Worm (Caenorhabditis elegans): ENCODE data around the gene cpsf-2.

The cpsf-2 gene

DNA sequence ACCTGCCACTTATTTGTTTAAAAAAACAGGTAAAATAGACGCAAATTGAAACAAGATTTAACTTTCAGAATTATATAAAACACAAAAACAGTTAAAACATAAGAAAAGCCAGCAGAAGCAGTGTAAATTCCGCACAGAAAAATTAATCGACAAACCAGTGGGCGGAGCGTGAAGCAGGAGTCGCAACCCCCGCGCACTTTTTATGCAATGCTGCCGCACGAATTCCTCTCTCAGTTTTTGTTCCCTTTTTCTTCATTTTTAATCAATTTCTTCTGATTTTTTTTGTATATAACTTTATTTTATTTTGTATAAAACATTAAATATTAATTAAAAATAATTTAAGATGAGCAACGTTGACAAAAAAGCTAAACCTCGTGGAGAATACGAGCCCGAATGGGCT lies 51.9 kb downstream of the cpsf-2 start, which contains the start of the genes gei-6 and krr-1 (continued):
- TF ChIP-seq F10B5.3 (tag; optimal IDR thresholded peaks at IDR 0.05) (no peak), jun-1 (tag; optimal IDR thresholded peaks at IDR 0.05) (no peak), pha-4 (GFP tag; IDR thresholded peaks at IDR 0.05) (peak; percentile 58; the same call in 1 of the 2 replicates), pha-4 (tag; optimal IDR thresholded peaks at IDR 0.05) (no peak), madf-9 (GFP tag; conservative IDR thresholded peaks at IDR 0.05) (no peak), saeg-2 (GFP tag; IDR thresholded peaks at IDR 0.05) (no peak), daf-19 (GFP tag; conservative IDR thresholded peaks at IDR 0.05) (no peak), set-16 (GFP tag; IDR thresholded peaks at IDR 0.05) (no peak), T20F7.1 (GFP tag; optimal IDR thresholded peaks at IDR 0.05) (no peak), ceh-28 (tag; optimal IDR thresholded peaks at IDR 0.05) (no peak), nhr-102 (tag; optimal IDR thresholded peaks at IDR 0.05) (no peak), F44E2.7 (GFP tag; IDR thresholded peaks at IDR 0.05) (no peak), mdt-29 (GFP tag; IDR thresholded peaks at IDR 0.05) (no peak), F49E8.2 (tag; optimal IDR thresholded peaks at IDR 0.05; ENCODE audit: borderline replicate concordance) (no peak), dmd-9 (GFP tag; IDR thresholded peaks at IDR 0.05) (no peak), ceh-20 (GFP tag; IDR thresholded peaks at IDR 0.05) (no peak), skn-1 (tag; optimal IDR thresholded peaks at IDR 0.05) (no peak), nhr-6 (tag; optimal IDR thresholded peaks at IDR 0.05) (no peak), pqm-1 (tag; optimal IDR thresholded peaks at IDR 0.05) (peak; percentile 13), nhr-42 (GFP tag; IDR thresholded peaks at IDR 0.05) (no peak), daf-8 (GFP tag; IDR thresholded peaks at IDR 0.05) (no peak), nhr-111 (GFP tag; optimal IDR thresholded peaks at IDR 0.05) (no peak), attf-4 (tag; optimal IDR thresholded peaks at IDR 0.05) (no peak), php-3 (GFP tag; IDR thresholded peaks at IDR 0.05) (no peak), zag-1 (tag; optimal IDR thresholded peaks at IDR 0.05) (no peak), zip-11 (GFP tag; IDR thresholded peaks at IDR 0.05) (no peak), lin-39 (tag; optimal IDR thresholded peaks at IDR 0.05) (no peak), D1046.2 (GFP tag; IDR thresholded peaks at IDR 0.05) (no peak), aha-1 (tag) (peak; percentile 30), ztf-7 (tag; optimal IDR thresholded peaks at IDR 0.05) (no peak), vab-7 (GFP tag; IDR thresholded peaks at IDR 0.05) (no peak), hmg-1.1 (GFP tag; IDR thresholded peaks at IDR 0.05) (0 out of 2 replicates have a peak, but pooled peaks have one; percentile 20), tag-97 (GFP tag; IDR thresholded peaks at IDR 0.05) (no peak), sdz-12 (GFP tag; optimal IDR thresholded peaks at IDR 0.05) (no peak), nhr-25 (tag; optimal IDR thresholded peaks at IDR 0.05; ENCODE audit: borderline replicate concordance, insufficient read depth) (no peak), mdl-1 (tag; optimal IDR thresholded peaks at IDR 0.05) (no peak), Y48G9A.11 (GFP tag; IDR thresholded peaks at IDR 0.05) (no peak), daf-16 (GFP tag; optimal IDR thresholded peaks at IDR 0.05) (no peak), daf-16 (tag; optimal IDR thresholded peaks at IDR 0.05) (peak; percentile 24), duxl-1 (tag; optimal IDR thresholded peaks at IDR 0.05; ENCODE audit: poor library complexity) (peak; percentile 28), ceh-82 (tag; optimal IDR thresholded peaks at IDR 0.05) (no peak), T26A8.4 (GFP tag; IDR thresholded peaks at IDR 0.05) (no peak), F26F4.8 (GFP tag; conservative IDR thresholded peaks at IDR 0.05) (no peak), hlh-11 (tag; optimal IDR thresholded peaks at IDR 0.05) (peak; percentile 3), ztf-11 (tag; optimal IDR thresholded peaks at IDR 0.05) (no peak), hif-1 (tag; optimal IDR thresholded peaks at IDR 0.05) (no peak), tra-1 (GFP tag; IDR thresholded peaks at IDR 0.05) (no peak), lin-15B (tag; optimal IDR thresholded peaks at IDR 0.05) (peak; percentile 35), nhr-48 (tag; optimal IDR thresholded peaks at IDR 0.05) (no peak), cey-2 (tag; optimal IDR thresholded peaks at IDR 0.05; ENCODE audit: borderline replicate concordance, insufficient read depth) (no peak), Y5F2A.4 (GFP tag; optimal IDR thresholded peaks at IDR 0.05) (no peak), unc-62 (GFP tag; optimal IDR thresholded peaks at IDR 0.05 in 1 of 2) (no peak), unc-62 (tag; optimal IDR thresholded peaks at IDR 0.05) (no peak)
